Worm (Caenorhabditis elegans): ENCODE measurements around the gene F37C4.4.

- TF ChIP-seq dao-5 (tag; optimal IDR thresholded peaks at IDR 0.05) (no peak), him-1 (tag; optimal IDR thresholded peaks at IDR 0.05) (no peak), W03F9.2 (tag; optimal IDR thresholded peaks at IDR 0.05) (no peak)
These were observed 4.2 kb upstream of the F37C4.4 start for ce11 chrIV:3862948-3863347.

Data from whole organism, L4/young adult.